Worm (Caenorhabditis elegans) whole organism, young adult: ENCODE results near the gene C06E2.1.

ENCODE experiments used
- B0261.1 ChIP-seq: sonication (generic microtip); optimal IDR thresholded peaks from 2 replicates; lab custom pipeline; 2016; ENCODE audit warnings: mild to moderate bottlenecking, missing genetic modification characterization, moderate library complexity, missing compliant biosample characterization
- F57C9.4 ChIP-seq: sonication (generic microtip); optimal IDR thresholded peaks from 2 replicates; lab custom pipeline; 2017; ENCODE audit warnings: mild to moderate bottlenecking, missing genetic modification characterization, missing compliant biosample characterization
- ceh-58 ChIP-seq: fragments of 200-800 bp; sonication (Bioruptor generic); IDR thresholded peaks from 2 replicates; pipeline ENCODE4 v1.3.6; 2022; ENCODE audit warnings: missing genetic modification characterization, missing compliant biosample characterization
- efl-1 ChIP-seq: fragments of 150-350 bp; optimal IDR thresholded peaks from 2 replicates; lab custom pipeline; 2014; ENCODE audit warnings: missing biosample characterization, missing genetic modification reagents, missing genetic modification characterization
- gei-17 ChIP-seq: fragments of 200-800 bp; sonication (Bioruptor generic); optimal IDR thresholded peaks from 2 replicates; lab custom pipeline; 2018; ENCODE audit warnings: mild to moderate bottlenecking, missing genetic modification characterization, missing compliant biosample characterization
- nfya-1 ChIP-seq: sonication (generic microtip); optimal IDR thresholded peaks from 2 replicates; lab custom pipeline; 2017; ENCODE audit warnings: antibody characterized with exemption, missing compliant biosample characterization, missing genetic modification characterization, borderline replicate concordance; ENCODE audit not compliant: insufficient read depth
- nfyb-1 ChIP-seq: fragments of 200-800 bp; sonication (Bioruptor generic); IDR thresholded peaks from 2 replicates; pipeline ENCODE4 v1.3.6; 2022; ENCODE audit warnings: missing genetic modification reagents, missing genetic modification characterization, missing compliant biosample characterization
- nhr-80 ChIP-seq: sonication (generic microtip); optimal IDR thresholded peaks from 2 replicates; lab custom pipeline; 2016; ENCODE audit warnings: missing genetic modification characterization, missing compliant biosample characterization
- rpc-1 ChIP-seq, 2 experiments: fragments of 150-350 bp in 1 of 2; sonication (generic microtip) in 1 of 2; optimal IDR thresholded peaks; 2 replicates each; lab custom pipeline; 2014 to 2018; ENCODE audit warnings: missing biosample characterization in 1 of 2, missing genetic modification characterization in 1 of 2, missing genetic modification reagents in 1 of 2, missing genotype in 1 of 2
- sea-2 ChIP-seq: fragments of 200-800 bp; sonication (Bioruptor generic); IDR thresholded peaks from 2 replicates; pipeline ENCODE4 v1.3.6; 2022; ENCODE audit warnings: missing genetic modification characterization, missing compliant biosample characterization
- snpc-4 ChIP-seq, 5 experiments: fragments of 150-350 bp in 1 of 5; sonication (generic microtip) in 4 of 5; optimal IDR thresholded peaks; 2 replicates each; lab custom pipeline; 2014 to 2018; ENCODE audit warnings: missing genetic modification characterization in 5 of 5, missing biosample characterization in 3 of 5, antibody characterized with exemption in 2 of 5, mild to moderate bottlenecking in 2 of 5, missing compliant biosample characterization in 2 of 5, missing genotype in 2 of 5, moderate library complexity in 2 of 5, missing genetic modification reagents in 1 of 5
- unc-62 ChIP-seq: fragments of 150-350 bp; optimal IDR thresholded peaks from 2 replicates; lab custom pipeline; 2014; ENCODE audit warnings: missing biosample characterization, missing genetic modification reagents, missing genetic modification characterization
- ztf-18 ChIP-seq: sonication (generic microtip); optimal IDR thresholded peaks from 2 replicates; lab custom pipeline; 2016; ENCODE audit warnings: missing genotype, mild to moderate bottlenecking, missing genetic modification characterization, missing compliant biosample characterization
- ztf-25 ChIP-seq: fragments of 200-800 bp; sonication (Bioruptor generic); IDR thresholded peaks from 2 replicates; pipeline ENCODE4 v1.3.6; 2022; ENCODE audit warnings: missing genetic modification reagents, missing genetic modification characterization, missing compliant biosample characterization

DNA sequence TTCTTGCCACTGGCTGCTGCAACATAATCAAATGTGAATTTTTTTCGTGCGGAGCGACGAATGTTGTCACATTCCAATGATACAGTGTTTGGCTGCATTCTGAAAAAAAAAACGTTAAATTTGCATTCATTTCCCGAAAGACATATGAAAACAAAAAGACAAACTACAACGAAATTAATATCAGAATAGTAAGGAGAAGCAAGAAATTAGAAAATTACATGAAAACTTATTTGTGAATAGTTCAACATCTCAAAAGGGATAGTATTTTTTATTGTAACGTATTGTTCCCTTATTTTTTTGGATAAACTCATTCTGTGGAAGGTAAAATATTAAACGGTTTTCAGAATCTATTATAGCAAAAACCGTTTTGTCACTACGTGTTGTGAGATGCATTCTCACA lies 21.1 kb downstream of the C06E2.1 start, which contains the start of gene sprp-4:
- TF ChIP-seq gei-17 (GFP tag; lab: Kevin White, UChicago) = no peak
- no peak for TF ChIP-seq B0261.1
- no peak for TF ChIP-seq ceh-58
- TF ChIP-seq unc-62 = no peak
- no peak for TF ChIP-seq F57C9.4 (tag; lab: Kevin White, UChicago)
- no peak for TF ChIP-seq ztf-25 (GFP tag; lab: Robert Waterston, UW)
- TF ChIP-seq nfya-1 (tag; lab: Kevin White, UChicago) = no peak
- TF ChIP-seq sea-2 (GFP tag; lab: Robert Waterston, UW) = no peak
- TF ChIP-seq efl-1 = no peak
- no peak for TF ChIP-seq rpc-1 (optimal IDR thresholded peaks at IDR 0.05; lab: Kevin White, UChicago)
- no peak for TF ChIP-seq rpc-1 (tag; optimal IDR thresholded peaks at IDR 0.05; lab: Kevin White, UChicago)
- TF ChIP-seq nfyb-1 (GFP tag; lab: Robert Waterston, UW) = no peak
- no peak for TF ChIP-seq ztf-18
- no peak for TF ChIP-seq snpc-4 (GFP tag; optimal IDR thresholded peaks at IDR 0.05; lab: Kevin White, UChicago)
- no peak for TF ChIP-seq snpc-4 (tag; optimal IDR thresholded peaks at IDR 0.05; lab: Kevin White, UChicago)
- TF ChIP-seq nhr-80 (tag; lab: Kevin White, UChicago) = no peak
